Fruit fly (Drosophila melanogaster) whole organism, pupa: ENCODE results near the gene CG15922.

Experiments
- CG10348 ChIP-seq: fragments of 200-800 bp; sonication (Bioruptor generic); IDR thresholded peaks from 2 replicates; pipeline ENCODE4 v1.3.6; 2022; ENCODE audit warnings: missing biosample characterization, missing genetic modification characterization
- CG12605 ChIP-seq: fragments of 200-800 bp; sonication (Bioruptor generic); IDR thresholded peaks from 2 replicates; pipeline ENCODE4 v1.3.6; 2022; ENCODE audit warnings: missing biosample characterization, missing genetic modification characterization
- CG15710 ChIP-seq: fragments of 200-800 bp; sonication (Bioruptor generic); optimal IDR thresholded peaks from 2 replicates; lab custom pipeline; 2018; ENCODE audit warnings: missing biosample characterization, mild to moderate bottlenecking, missing genetic modification characterization, moderate library complexity
- CG17806 ChIP-seq: fragments of 200-800 bp; sonication (Bioruptor generic); optimal IDR thresholded peaks from 2 replicates; lab custom pipeline; 2018; ENCODE audit warnings: missing biosample characterization, mild to moderate bottlenecking, missing genetic modification characterization, moderate library complexity
- CG32121 ChIP-seq: fragments of 200-800 bp; sonication (Bioruptor generic); IDR thresholded peaks from 2 replicates; pipeline ENCODE4 v1.3.6; 2022; ENCODE audit warnings: missing biosample characterization, missing genetic modification characterization
- CG34367 ChIP-seq: fragments of 200-800 bp; sonication (Bioruptor generic); optimal IDR thresholded peaks from 2 replicates; lab custom pipeline; 2018; ENCODE audit warnings: missing biosample characterization, mild to moderate bottlenecking, missing genetic modification characterization
- CG4496 ChIP-seq: fragments of 200-800 bp; sonication (Bioruptor generic); IDR thresholded peaks from 3 replicates; pipeline ENCODE4 v1.3.6; 2022; ENCODE audit warnings: missing biosample characterization, missing genetic modification characterization
- CG8159 ChIP-seq: fragments of 200-800 bp; sonication (Bioruptor generic); optimal IDR thresholded peaks from 3 replicates; lab custom pipeline; 2018; ENCODE audit warnings: missing biosample characterization, mild to moderate bottlenecking, missing genetic modification characterization, moderate library complexity
- CG8301 ChIP-seq: fragments of 200-800 bp; sonication (Bioruptor generic); optimal IDR thresholded peaks from 2 replicates; lab custom pipeline; 2018; ENCODE audit warnings: missing biosample characterization, mild to moderate bottlenecking, missing genetic modification characterization
- CG9948 ChIP-seq: fragments of 200-800 bp; sonication (Bioruptor generic); optimal IDR thresholded peaks from 2 replicates; lab custom pipeline; 2018; ENCODE audit warnings: missing biosample characterization, mild to moderate bottlenecking, missing genetic modification characterization, moderate library complexity
- D1 ChIP-seq: fragments of 200-800 bp; sonication (Bioruptor generic); optimal IDR thresholded peaks from 2 replicates; lab custom pipeline; 2018; ENCODE audit warnings: missing biosample characterization, mild to moderate bottlenecking, missing genetic modification characterization, moderate library complexity
- Snoo ChIP-seq: fragments of 200-800 bp; sonication (Bioruptor generic); optimal IDR thresholded peaks from 3 replicates; lab custom pipeline; 2017; ENCODE audit warnings: missing biosample characterization, mild to moderate bottlenecking, missing genetic modification characterization, inconsistent platforms
- fd96Ca ChIP-seq: fragments of 200-800 bp; sonication (Bioruptor generic); IDR thresholded peaks from 3 replicates; pipeline ENCODE4 v1.3.6; 2022; ENCODE audit warnings: missing biosample characterization, missing genetic modification characterization

DNA sequence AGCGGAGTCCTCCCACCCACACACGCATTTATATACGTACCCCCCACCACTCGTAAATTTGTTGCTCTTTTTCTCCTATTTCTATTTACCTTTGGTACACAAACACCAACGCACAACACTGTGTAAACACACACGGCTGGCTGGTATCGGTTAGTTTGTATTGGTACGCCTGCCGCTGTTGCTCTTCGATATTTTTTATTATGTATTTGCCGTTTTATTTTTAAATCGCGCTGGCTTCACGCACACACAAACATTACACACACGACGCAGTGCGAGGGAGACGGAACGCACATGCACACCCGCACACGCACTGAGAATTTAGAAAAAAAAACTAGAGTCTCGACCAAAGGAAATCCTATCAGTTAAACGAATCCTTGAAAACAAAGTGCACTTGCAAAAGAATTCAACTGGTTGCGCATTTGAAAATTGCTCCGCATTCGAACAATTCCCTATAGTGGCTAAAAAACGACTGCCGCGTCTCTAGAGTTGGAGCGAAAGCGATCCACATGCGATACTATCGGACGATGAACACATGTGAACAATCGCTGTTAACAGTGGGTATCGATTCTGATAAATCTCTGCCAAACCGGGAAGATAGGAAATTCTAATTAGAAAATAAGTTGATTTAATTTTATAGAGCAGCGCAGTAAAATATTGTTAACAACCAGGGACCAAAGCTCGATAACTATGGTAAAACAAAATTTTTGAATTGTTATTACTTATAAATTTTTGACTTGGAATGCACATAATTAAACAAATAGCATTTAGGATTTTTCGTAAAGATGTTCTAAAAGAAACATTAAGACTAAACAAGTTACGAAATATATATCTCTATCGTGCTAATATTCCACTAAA, 9.2 kb downstream of the CG15922 start:
- TF ChIP-seq CG12605 (GFP tag; lab: Robert Waterston, UW) = peak; percentile 69
- TF ChIP-seq CG34367 (tag; lab: Kevin White, UChicago) = peak; percentile 14
- TF ChIP-seq CG9948 (tag; lab: Kevin White, UChicago) = no peak
- no peak for TF ChIP-seq D1
- TF ChIP-seq CG4496 (GFP tag; lab: Robert Waterston, UW) = peak; percentile 73; the same call in 2 of the 3 replicates
- TF ChIP-seq fd96Ca (GFP tag; lab: Robert Waterston, UW) = peak; percentile 63; the same call in 2 of the 3 replicates
- peak; percentile 72 for TF ChIP-seq CG32121 (GFP tag; lab: Robert Waterston, UW)
- TF ChIP-seq CG15710 (tag; lab: Kevin White, UChicago) = peak; percentile 13
- TF ChIP-seq CG10348 (GFP tag; lab: Robert Waterston, UW) = no peak
- TF ChIP-seq CG17806 = peak; percentile 6
- peak; percentile 27 for TF ChIP-seq Snoo (tag; lab: Kevin White, UChicago)
- peak; percentile 33 for TF ChIP-seq CG8301
- TF ChIP-seq CG8159 (tag; lab: Kevin White, UChicago) = no peak
